Worm (Caenorhabditis elegans): Measurements from ENCODE around the gene fbxb-38.

Gene fbxb-38

DNA sequence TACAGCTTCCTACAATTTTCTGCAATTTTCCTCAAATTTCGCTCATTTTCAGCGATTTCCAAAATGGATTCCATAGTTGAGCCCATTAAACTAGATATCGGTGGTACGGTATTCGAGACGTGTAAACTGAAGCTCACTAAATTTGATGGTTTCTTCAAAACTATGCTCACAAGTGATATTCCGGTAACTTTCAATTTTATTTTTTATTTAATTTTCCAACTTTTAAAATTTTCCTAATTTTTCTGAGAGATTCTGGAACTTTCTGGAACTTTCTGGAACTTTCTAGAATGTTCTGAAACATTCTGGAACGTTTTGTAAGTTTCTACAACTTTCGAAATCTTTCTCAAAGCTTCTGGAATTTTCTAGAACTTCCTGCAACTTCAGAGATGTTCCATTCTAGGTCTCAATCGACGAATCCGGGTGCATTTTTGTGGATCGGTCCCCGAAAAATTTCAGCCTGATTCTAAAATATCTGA, 21.6 kb downstream of the fbxb-38 start, which contains the start of gene C40A11.2:
Gene C40A11.2 (plus strand): TSS at position 51 of the 476 bp plus-strand sequence.
- no peak for TF ChIP-seq ceh-14 (tag; optimal IDR thresholded peaks at IDR 0.05)
- no peak for TF ChIP-seq hlh-30 (tag; optimal IDR thresholded peaks at IDR 0.05; ENCODE audit: insufficient read depth)
- TF ChIP-seq ceh-45 (GFP tag; IDR thresholded peaks at IDR 0.05), result no peak
- no peak for TF ChIP-seq ceh-6 (GFP tag; optimal IDR thresholded peaks at IDR 0.05)
- no peak for TF ChIP-seq ceh-18 (tag; optimal IDR thresholded peaks at IDR 0.05)
- no peak for TF ChIP-seq hlh-15 (tag; optimal IDR thresholded peaks at IDR 0.05)
- TF ChIP-seq nhr-11 (tag; optimal IDR thresholded peaks at IDR 0.05), result no peak
- TF ChIP-seq pha-2 (tag; optimal IDR thresholded peaks at IDR 0.05), result no peak
- no peak for TF ChIP-seq tbx-7 (tag; optimal IDR thresholded peaks at IDR 0.05)

DNA sequence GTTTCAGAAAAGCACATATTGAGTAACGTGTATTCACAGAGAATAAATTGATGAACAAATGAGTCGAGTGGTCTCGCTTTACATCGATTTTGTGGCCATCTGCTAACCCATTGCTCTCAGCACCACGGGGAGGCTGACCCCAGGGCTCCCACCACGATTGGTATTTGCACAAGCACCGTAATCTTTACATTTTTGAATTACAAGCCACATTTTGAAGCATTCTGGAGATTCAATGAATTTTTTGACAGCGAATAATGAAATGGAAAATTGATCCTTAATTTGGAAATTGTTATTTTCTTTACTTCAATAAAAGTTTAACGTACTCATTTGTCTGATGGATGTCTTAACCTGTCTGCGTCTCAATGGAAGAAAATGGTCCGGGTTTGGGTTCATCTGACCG, 23.0 kb downstream of the fbxb-38 start, which contains the start of gene C40A11.6:
Gene C40A11.6 (minus strand): TSS at position 101 of the 400 bp plus-strand sequence.
- TF ChIP-seq ceh-19 (GFP tag; optimal IDR thresholded peaks at IDR 0.05), result no peak
- no peak for TF ChIP-seq fax-1 (tag; optimal IDR thresholded peaks at IDR 0.05)
- no peak for TF ChIP-seq hlh-8 (tag; optimal IDR thresholded peaks at IDR 0.05)
- no peak for TF ChIP-seq unc-42 (tag; optimal IDR thresholded peaks at IDR 0.05)
- TF ChIP-seq K02D7.2 (tag; optimal IDR thresholded peaks at IDR 0.05), result no peak
- TF ChIP-seq ceh-31 (tag; optimal IDR thresholded peaks at IDR 0.05), result no peak
- no peak for TF ChIP-seq pha-4 (tag; optimal IDR thresholded peaks at IDR 0.05)
- TF ChIP-seq ttx-3 (tag; optimal IDR thresholded peaks at IDR 0.05), result no peak
- no peak for TF ChIP-seq sdc-2 (tag; optimal IDR thresholded peaks at IDR 0.05)
- no peak for TF ChIP-seq ceh-9 (tag; optimal IDR thresholded peaks at IDR 0.05)
- TF ChIP-seq nfya-1 (tag; optimal IDR thresholded peaks at IDR 0.05), result no peak
- no peak for TF ChIP-seq ref-2 (tag; optimal IDR thresholded peaks at IDR 0.05)

DNA sequence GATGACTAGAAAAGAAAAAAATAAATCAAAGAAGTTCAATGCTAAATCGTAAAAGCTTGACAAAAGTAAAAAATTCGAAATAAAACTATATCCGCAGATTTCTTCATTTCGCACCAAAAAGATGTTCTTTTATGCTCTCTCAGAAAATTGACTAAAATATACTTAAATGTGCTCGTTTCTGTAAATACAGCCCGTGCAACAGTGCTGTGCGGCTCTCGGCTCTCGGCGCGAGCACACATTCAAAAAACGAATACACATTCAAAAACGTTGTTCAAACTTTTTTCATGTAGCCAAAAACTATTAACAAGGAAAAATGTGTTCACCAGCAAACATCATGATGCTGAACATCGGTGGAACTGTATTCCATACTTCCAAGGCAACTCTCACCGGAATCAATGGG, 27.7 kb downstream of the fbxb-38 start, which contains the start of gene C40A11.3:
Gene C40A11.3 (plus strand): TSS at position 301 of the 400 bp plus-strand sequence.
- TF ChIP-seq ceh-30 (tag; optimal IDR thresholded peaks at IDR 0.05), result no peak
- TF ChIP-seq ets-4 (tag; optimal IDR thresholded peaks at IDR 0.05), result no peak
- no peak for TF ChIP-seq dve-1 (tag; optimal IDR thresholded peaks at IDR 0.05)
- no peak for TF ChIP-seq hlh-30 (tag; optimal IDR thresholded peaks at IDR 0.05; ENCODE audit: insufficient read depth)
- no peak for TF ChIP-seq unc-86 (tag; optimal IDR thresholded peaks at IDR 0.05)
- no peak for TF ChIP-seq ceh-2 (tag; optimal IDR thresholded peaks at IDR 0.05)
- no peak for TF ChIP-seq K02D7.2 (tag; optimal IDR thresholded peaks at IDR 0.05)
- TF ChIP-seq pros-1 (tag; optimal IDR thresholded peaks at IDR 0.05), result no peak
- no peak for TF ChIP-seq lim-6 (tag; optimal IDR thresholded peaks at IDR 0.05)
- TF ChIP-seq syd-9 (tag; optimal IDR thresholded peaks at IDR 0.05), result no peak
- no peak for TF ChIP-seq hlh-6 (tag; optimal IDR thresholded peaks at IDR 0.05)
- no peak for TF ChIP-seq ceh-24 (tag; optimal IDR thresholded peaks at IDR 0.05)
- no peak for TF ChIP-seq madf-2 (tag; optimal IDR thresholded peaks at IDR 0.05)
- TF ChIP-seq ama-1 (optimal IDR thresholded peaks at IDR 0.05), result no peak
- TF ChIP-seq ceh-48 (tag; optimal IDR thresholded peaks at IDR 0.05), result no peak
- no peak for TF ChIP-seq F13H6.1 (tag; optimal IDR thresholded peaks at IDR 0.05)
- no peak for TF ChIP-seq npax-4 (tag; optimal IDR thresholded peaks at IDR 0.05)

DNA sequence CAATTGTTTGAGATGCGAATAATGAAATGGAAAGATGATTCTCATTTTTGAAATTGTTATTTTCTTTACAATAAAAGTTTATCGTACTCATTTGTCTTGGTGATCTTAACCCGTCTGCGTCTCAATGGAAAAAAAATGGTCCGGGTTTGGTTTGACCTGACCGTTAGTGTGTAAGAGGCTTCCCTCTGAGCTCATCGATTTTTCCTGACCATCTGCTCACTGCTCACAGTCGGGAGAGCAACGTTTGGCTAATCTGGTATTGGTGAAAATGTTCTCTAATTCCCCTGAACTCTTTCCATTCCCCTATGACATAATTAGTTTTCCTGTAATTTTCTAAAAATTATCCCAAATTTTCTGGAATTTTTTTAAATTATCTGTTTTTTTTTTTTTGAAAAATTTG, 29.7 kb downstream of the fbxb-38 start:
- TF ChIP-seq hlh-13 (GFP tag; optimal IDR thresholded peaks at IDR 0.05) (no peak), mec-3 (tag; optimal IDR thresholded peaks at IDR 0.05; ENCODE audit: borderline replicate concordance) (no peak), pat-9 (tag; optimal IDR thresholded peaks at IDR 0.05) (no peak), tbx-2 (tag; optimal IDR thresholded peaks at IDR 0.05) (no peak), elt-2 (tag; optimal IDR thresholded peaks at IDR 0.05) (no peak), pha-4 (tag; optimal IDR thresholded peaks at IDR 0.05) (no peak), unc-3 (GFP tag; conservative IDR thresholded peaks at IDR 0.05) (no peak), unc-3 (tag; optimal IDR thresholded peaks at IDR 0.05) (no peak)

Data from whole organism, late embryonic.